Fruit fly (Drosophila melanogaster) whole organism, embryonic: ENCODE measurements around the gene Jon66Cii.

Experiments
- Atf-2 ChIP-seq: fragments of 200-800 bp; sonication (Bioruptor generic); optimal IDR thresholded peaks from 2 replicates; lab custom pipeline; 2016; ENCODE audit warnings: missing biosample characterization, missing genetic modification characterization
- B-H1 ChIP-seq: fragments of 200-800 bp; sonication (Bioruptor generic); IDR thresholded peaks from 3 replicates; pipeline ENCODE4 v1.3.6; 2022; ENCODE audit warnings: missing biosample characterization, missing genetic modification characterization
- CG1024 ChIP-seq: fragments of 200-800 bp; sonication (Bioruptor generic); IDR thresholded peaks from 2 replicates; pipeline ENCODE4 v1.3.6; 2022; ENCODE audit warnings: missing biosample characterization, missing genetic modification characterization
- CG10462 ChIP-seq: fragments of 200-800 bp; sonication (Bioruptor generic); optimal IDR thresholded peaks from 2 replicates; lab custom pipeline; 2016; ENCODE audit warnings: missing biosample characterization, missing genetic modification characterization
- CG10654 ChIP-seq: fragments of 200-800 bp; sonication (Bioruptor generic); optimal IDR thresholded peaks from 2 replicates; lab custom pipeline; 2016; ENCODE audit warnings: missing biosample characterization, missing genetic modification characterization
- CG11085 ChIP-seq: fragments of 200-800 bp; sonication (Bioruptor generic); IDR thresholded peaks from 2 replicates; pipeline ENCODE4 v1.3.6; 2022; ENCODE audit warnings: missing biosample characterization, missing genetic modification characterization
- CG11456 ChIP-seq: fragments of 200-800 bp; sonication (Bioruptor generic); IDR thresholded peaks from 3 replicates; pipeline ENCODE4 v1.3.6; 2022; ENCODE audit warnings: missing biosample characterization, missing genetic modification characterization
- CG12391 ChIP-seq: fragments of 200-800 bp; sonication (Bioruptor generic); optimal IDR thresholded peaks from 3 replicates; lab custom pipeline; 2018; ENCODE audit warnings: missing biosample characterization, mild to moderate bottlenecking, missing genetic modification characterization, moderate library complexity
- CG13624 ChIP-seq: fragments of 200-800 bp; sonication (Bioruptor generic); optimal IDR thresholded peaks from 2 replicates; lab custom pipeline; 2016; ENCODE audit warnings: missing biosample characterization, missing genetic modification characterization
- CG14667 ChIP-seq: fragments of 200-800 bp; sonication (Bioruptor generic); IDR thresholded peaks from 2 replicates; pipeline ENCODE4 v1.3.6; 2022; ENCODE audit warnings: missing biosample characterization, missing genetic modification characterization
- CG1603 ChIP-seq: fragments of 200-800 bp; sonication (Bioruptor generic); optimal IDR thresholded peaks from 2 replicates; lab custom pipeline; 2019; ENCODE audit warnings: missing biosample characterization, mild to moderate bottlenecking, missing genetic modification characterization, moderate library complexity
- CG17359 ChIP-seq: fragments of 200-800 bp; sonication (Bioruptor generic); optimal IDR thresholded peaks from 3 replicates; lab custom pipeline; 2018; ENCODE audit warnings: missing biosample characterization, mild to moderate bottlenecking, missing genetic modification characterization, moderate library complexity
- CG17385 ChIP-seq: fragments of 200-800 bp; sonication (Bioruptor generic); optimal IDR thresholded peaks from 3 replicates; lab custom pipeline; 2018; ENCODE audit warnings: missing biosample characterization, mild to moderate bottlenecking, missing genetic modification characterization
- CG2712 ChIP-seq: fragments of 200-800 bp; optimal IDR thresholded peaks from 3 replicates; lab custom pipeline; 2019; ENCODE audit warnings: missing biosample characterization, mild to moderate bottlenecking, missing genetic modification characterization, moderate library complexity
- CG30403 ChIP-seq: fragments of 200-800 bp; sonication (Bioruptor generic); optimal IDR thresholded peaks from 3 replicates; lab custom pipeline; 2016; ENCODE audit warnings: missing biosample characterization, missing genetic modification characterization
- CG3407 ChIP-seq: fragments of 200-800 bp; sonication (Bioruptor generic); optimal IDR thresholded peaks from 2 replicates; lab custom pipeline; 2018; ENCODE audit warnings: missing biosample characterization, mild to moderate bottlenecking, missing genetic modification characterization
- CG34376 ChIP-seq: fragments of 200-800 bp; sonication (Bioruptor generic); optimal IDR thresholded peaks from 2 replicates; lab custom pipeline; 2018; ENCODE audit warnings: missing biosample characterization, mild to moderate bottlenecking, missing genetic modification characterization
- CG4404 ChIP-seq: fragments of 200-800 bp; sonication (Bioruptor generic); IDR thresholded peaks from 2 replicates; pipeline ENCODE4 v1.3.6; 2022; ENCODE audit warnings: missing biosample characterization, missing genetic modification characterization
- CG4707 ChIP-seq: fragments of 200-800 bp; sonication (Bioruptor generic); optimal IDR thresholded peaks from 2 replicates; lab custom pipeline; 2018; ENCODE audit warnings: missing biosample characterization, mild to moderate bottlenecking, missing genetic modification characterization, moderate library complexity
- CG6683 ChIP-seq: fragments of 200-800 bp; sonication (Bioruptor generic); optimal IDR thresholded peaks from 2 replicates; lab custom pipeline; 2017; ENCODE audit warnings: missing biosample characterization, mild to moderate bottlenecking, missing genetic modification characterization, missing genetic modification reagents
- CG7963 ChIP-seq: fragments of 200-800 bp; sonication (Bioruptor generic); IDR thresholded peaks from 3 replicates; pipeline ENCODE4 v1.3.6; 2022; ENCODE audit warnings: missing biosample characterization, missing genetic modification characterization; ENCODE audit not compliant: partially characterized antibody
- CHES-1-like ChIP-seq: fragments of 200-800 bp; sonication (Bioruptor generic); optimal IDR thresholded peaks from 2 replicates; lab custom pipeline; 2016; ENCODE audit warnings: missing biosample characterization, missing genetic modification characterization
- Dref ChIP-seq: fragments of 200-800 bp; sonication (Bioruptor generic); IDR thresholded peaks from 2 replicates; pipeline ENCODE4 v1.3.6; 2022; ENCODE audit warnings: missing biosample characterization, missing genetic modification characterization
- Ets65A ChIP-seq: fragments of 200-800 bp; sonication (Bioruptor generic); peaks from one replicate; lab custom pipeline; 2016; ENCODE audit warnings: missing biosample characterization, missing genetic modification characterization
- HLH54F ChIP-seq: fragments of 200-800 bp; sonication (Bioruptor generic); optimal IDR thresholded peaks from 3 replicates; lab custom pipeline; 2016; ENCODE audit warnings: missing biosample characterization, missing genetic modification characterization
- Hr78 ChIP-seq, 2 experiments: fragments of 200-800 bp in 1 of 2; fragments of >200 bp in 1 of 2; sonication (Bioruptor generic) in 1 of 2; optimal IDR thresholded peaks; 2 replicates each; lab custom pipeline; 2017 to 2019; ENCODE audit warnings: missing biosample characterization in 2 of 2, missing genetic modification characterization in 2 of 2, mild to moderate bottlenecking in 1 of 2, moderate library complexity in 1 of 2
- MTF-1 ChIP-seq: fragments of 200-800 bp; sonication (Bioruptor generic); optimal IDR thresholded peaks from 2 replicates; lab custom pipeline; 2018; ENCODE audit warnings: missing biosample characterization, mild to moderate bottlenecking, missing genetic modification characterization, borderline replicate concordance
- Med ChIP-seq: fragments of 200-800 bp; sonication (Bioruptor generic); peaks from one replicate; lab custom pipeline; 2016; ENCODE audit warnings: missing biosample characterization, missing genetic modification characterization, mild to moderate bottlenecking, inconsistent platforms, moderate library complexity
- Mes4 ChIP-seq: fragments of 200-800 bp; sonication (Bioruptor generic); optimal IDR thresholded peaks from 2 replicates; lab custom pipeline; 2016; ENCODE audit warnings: missing biosample characterization, missing genetic modification characterization
- Mrtf ChIP-seq: fragments of 200-800 bp; sonication (Bioruptor generic); IDR thresholded peaks from 3 replicates; pipeline ENCODE4 v1.3.6; 2022; ENCODE audit warnings: missing biosample characterization, missing genetic modification characterization
- Nf-YB ChIP-seq: fragments of 200-800 bp; sonication (Bioruptor generic); optimal IDR thresholded peaks from 3 replicates; lab custom pipeline; 2019; ENCODE audit warnings: missing biosample characterization, mild to moderate bottlenecking, missing genetic modification characterization, moderate library complexity
- Nf-YC ChIP-seq: fragments of 200-800 bp; optimal IDR thresholded peaks from 3 replicates; lab custom pipeline; 2019; ENCODE audit warnings: missing biosample characterization, mild to moderate bottlenecking, missing genetic modification characterization, moderate library complexity
- Oli ChIP-seq: fragments of 200-800 bp; sonication (Bioruptor generic); optimal IDR thresholded peaks from 2 replicates; lab custom pipeline; 2018; ENCODE audit warnings: missing biosample characterization, mild to moderate bottlenecking, missing genetic modification characterization, moderate library complexity
- Poxn ChIP-seq: fragments of 200-800 bp; sonication (Bioruptor generic); IDR thresholded peaks from 2 replicates; pipeline ENCODE4 v1.3.6; 2022; ENCODE audit warnings: missing biosample characterization, missing genetic modification characterization
- chinmo ChIP-seq: fragments of 200-800 bp; sonication (Bioruptor generic); IDR thresholded peaks from 4 replicates; pipeline ENCODE4 v1.3.6; 2022; ENCODE audit warnings: missing biosample characterization, missing genetic modification characterization; ENCODE audit not compliant: partially characterized antibody
- crol ChIP-seq: fragments of 200-800 bp; sonication (Bioruptor generic); IDR thresholded peaks from 2 replicates; pipeline ENCODE4 v1.3.6; 2022; ENCODE audit warnings: missing biosample characterization, missing genetic modification characterization
- dimm ChIP-seq: fragments of 200-800 bp; sonication (Bioruptor generic); IDR thresholded peaks from 2 replicates; pipeline ENCODE4 v1.3.6; 2022; ENCODE audit warnings: missing biosample characterization, missing genetic modification characterization
- dysf ChIP-seq: fragments of 200-800 bp; sonication (Bioruptor generic); IDR thresholded peaks from 3 replicates; pipeline ENCODE4 v1.3.6; 2022; ENCODE audit warnings: missing biosample characterization, missing genetic modification characterization
- esg ChIP-seq: fragments of 200-800 bp; sonication (Bioruptor generic); conservative IDR thresholded peaks from 2 replicates; pipeline ENCODE4 v1.3.6; 2022; ENCODE audit warnings: missing biosample characterization, missing genetic modification characterization
- grau ChIP-seq: fragments of 200-800 bp; optimal IDR thresholded peaks from 3 replicates; lab custom pipeline; 2019; ENCODE audit warnings: missing biosample characterization, mild to moderate bottlenecking, missing genetic modification characterization, moderate library complexity
- gsb-n ChIP-seq: fragments of 200-800 bp; sonication (Bioruptor generic); optimal IDR thresholded peaks from 3 replicates; lab custom pipeline; 2018; ENCODE audit warnings: missing biosample characterization, mild to moderate bottlenecking, missing genetic modification characterization
- luna ChIP-seq: fragments of 200-800 bp; sonication (Bioruptor generic); optimal IDR thresholded peaks from 2 replicates; lab custom pipeline; 2016; ENCODE audit warnings: missing biosample characterization, missing genetic modification characterization
- mam ChIP-seq: fragments of 200-800 bp; sonication (Bioruptor generic); optimal IDR thresholded peaks from 3 replicates; lab custom pipeline; 2016; ENCODE audit warnings: missing biosample characterization, missing genetic modification characterization
- prd ChIP-seq, 3 experiments: fragments of >200 bp in 2 of 3; fragments of 200-800 bp in 1 of 3; sonication (Bioruptor generic) in 1 of 3; optimal IDR thresholded peaks in 2 of 3; IDR thresholded peaks in 1 of 3; 2 replicates in 2 of 3; 3 replicates in 1 of 3; pipeline versions ENCODE4 v1.3.6 to Lab custom; 2017 to 2022; ENCODE audit warnings: missing biosample characterization in 1 of 3, missing genetic modification characterization in 1 of 3
- pzg ChIP-seq: fragments of 200-800 bp; sonication (Bioruptor generic); optimal IDR thresholded peaks from 3 replicates; lab custom pipeline; 2018; ENCODE audit warnings: missing biosample characterization, mild to moderate bottlenecking, missing genetic modification characterization, moderate library complexity
- sob ChIP-seq: fragments of 200-800 bp; sonication (Bioruptor generic); IDR thresholded peaks from 2 replicates; pipeline ENCODE4 v1.3.6; 2022; ENCODE audit warnings: missing biosample characterization, missing genetic modification characterization
- ssp ChIP-seq: fragments of 200-800 bp; sonication (Bioruptor generic); IDR thresholded peaks from 2 replicates; pipeline ENCODE4 v1.3.6; 2022; ENCODE audit warnings: missing biosample characterization, missing genetic modification characterization
- stwl ChIP-seq: fragments of 200-800 bp; sonication (Bioruptor generic); optimal IDR thresholded peaks from 3 replicates; lab custom pipeline; 2018; ENCODE audit warnings: missing biosample characterization, mild to moderate bottlenecking, missing genetic modification characterization, moderate library complexity
- tap ChIP-seq: fragments of 200-800 bp; optimal IDR thresholded peaks from 3 replicates; lab custom pipeline; 2019; ENCODE audit warnings: missing biosample characterization, mild to moderate bottlenecking, missing genetic modification characterization, moderate library complexity
- tup ChIP-seq: fragments of 200-800 bp; sonication (Bioruptor generic); optimal IDR thresholded peaks from 2 replicates; lab custom pipeline; 2016; ENCODE audit warnings: missing biosample characterization, mild to moderate bottlenecking, missing genetic modification characterization, moderate library complexity
- zfh1 ChIP-seq: fragments of 200-800 bp; sonication (Bioruptor generic); IDR thresholded peaks from 3 replicates; pipeline ENCODE4 v1.3.6; 2022; ENCODE audit warnings: missing biosample characterization, missing genetic modification characterization

The Jon66Cii gene

dm6 chr3L:8411439-8411897, 18.0 kb upstream of the Jon66Cii start, which contains the start of gene Exo70 (continued):
- TF ChIP-seq prd (optimal IDR thresholded peaks at IDR 0.05; lab: Kevin White, UChicago) (no peak), prd (GFP tag; IDR thresholded peaks at IDR 0.05; lab: Robert Waterston, UW) (no peak), CG6683 (GFP tag; lab: Kevin White, UChicago) (no peak), Mrtf (GFP tag; lab: Robert Waterston, UW) (no peak), mam (peak; percentile 10), tup (GFP tag; lab: Kevin White, UChicago) (no peak), CG17385 (GFP tag; lab: Kevin White, UChicago) (no peak), CG3407 (GFP tag; lab: Kevin White, UChicago) (no peak), Med (GFP tag; lab: Kevin White, UChicago) (peak; percentile 61), stwl (tag; lab: Kevin White, UChicago) (peak; percentile 69), Hr78 (GFP tag; optimal IDR thresholded peaks at IDR 0.05; lab: Kevin White, UChicago) (no peak), CG4404 (GFP tag; lab: Robert Waterston, UW) (no peak), CG12391 (peak; percentile 41), CG10654 (no peak), luna (no peak), Nf-YB (GFP tag; lab: Kevin White, UChicago) (no peak), CG30403 (GFP tag; lab: Kevin White, UChicago) (peak; percentile 32), grau (tag; lab: Kevin White, UChicago) (no peak), CG2712 (tag; lab: Kevin White, UChicago) (peak; percentile 13), chinmo (GFP tag; lab: Robert Waterston, UW) (no peak), pzg (GFP tag; lab: Kevin White, UChicago) (peak; percentile 51), Nf-YC (tag; lab: Kevin White, UChicago) (no peak), CG7963 (GFP tag; lab: Robert Waterston, UW) (no peak), Oli (tag; lab: Kevin White, UChicago) (no peak), Mes4 (GFP tag; lab: Kevin White, UChicago) (no peak), Ets65A (GFP tag; lab: Kevin White, UChicago) (no peak), Atf-2 (no peak), B-H1 (GFP tag; lab: Robert Waterston, UW) (no peak), dimm (GFP tag; lab: Robert Waterston, UW) (no peak), CG13624 (GFP tag; lab: Kevin White, UChicago) (no peak), CG34376 (GFP tag; lab: Kevin White, UChicago) (no peak), CG4707 (GFP tag; lab: Kevin White, UChicago) (no peak), CG11456 (GFP tag; lab: Robert Waterston, UW) (no peak), gsb-n (tag; lab: Kevin White, UChicago) (no peak), crol (GFP tag; lab: Robert Waterston, UW) (no peak), Dref (GFP tag; lab: Robert Waterston, UW) (no peak), tap (tag; lab: Kevin White, UChicago) (no peak), ssp (no peak), MTF-1 (no peak), dysf (GFP tag; lab: Robert Waterston, UW) (no peak), CG11085 (no peak), HLH54F (peak; percentile 15), CG14667 (no peak), CG17359 (tag; lab: Kevin White, UChicago) (peak; percentile 63), CHES-1-like (GFP tag; lab: Kevin White, UChicago) (peak; percentile 49), CG10462 (GFP tag; lab: Kevin White, UChicago) (no peak), zfh1 (GFP tag; lab: Robert Waterston, UW) (no peak), Poxn (GFP tag; lab: Robert Waterston, UW) (no peak), sob (GFP tag; lab: Robert Waterston, UW) (no peak), esg (no peak), CG1024 (GFP tag; lab: Robert Waterston, UW) (no peak), CG1603 (no peak)
